Worm (Caenorhabditis elegans) whole organism, L2 larva: ENCODE measurements around the gene C35A5.5.
A peak's percentile ranks its signal among the peaks of the same experiment; 100 is the strongest.

Experiments
- C34F6.9 ChIP-seq: fragments of 150-350 bp; optimal IDR thresholded peaks from 2 replicates; lab custom pipeline; 2014; ENCODE audit warnings: missing biosample characterization, missing genetic modification characterization
- F13H6.1 ChIP-seq: sonication (generic microtip); optimal IDR thresholded peaks from 2 replicates; lab custom pipeline; 2016; ENCODE audit warnings: missing genetic modification characterization, missing compliant biosample characterization
- R02D3.7 ChIP-seq: fragments of 150-350 bp; optimal IDR thresholded peaks from 2 replicates; lab custom pipeline; 2014; ENCODE audit warnings: missing biosample characterization, missing genetic modification characterization
- Y55F3AM.14 ChIP-seq: fragments of 200-800 bp; sonication (Bioruptor generic); optimal IDR thresholded peaks from 2 replicates; lab custom pipeline; 2018; ENCODE audit warnings: mild to moderate bottlenecking, missing genetic modification characterization, missing compliant biosample characterization
- ZK546.5 ChIP-seq: sonication (generic microtip); optimal IDR thresholded peaks from 2 replicates; lab custom pipeline; 2017; ENCODE audit warnings: missing biosample characterization, missing genetic modification characterization
- alr-1 ChIP-seq: fragments of 150-350 bp; optimal IDR thresholded peaks from 2 replicates; lab custom pipeline; 2014; ENCODE audit warnings: missing biosample characterization, missing genetic modification characterization
- aly-2 ChIP-seq: fragments of 150-350 bp; optimal IDR thresholded peaks from 2 replicates; lab custom pipeline; 2014; ENCODE audit warnings: missing biosample characterization, missing genetic modification characterization
- ama-1 ChIP-seq: fragments of 150-350 bp; optimal IDR thresholded peaks from 2 replicates; lab custom pipeline; 2018; ENCODE audit warnings: inconsistent platforms
- blmp-1 ChIP-seq: sonication (generic microtip); optimal IDR thresholded peaks from 2 replicates; lab custom pipeline; 2017; ENCODE audit warnings: missing genetic modification characterization, mild to moderate bottlenecking, missing compliant biosample characterization, antibody characterized with exemption, moderate library complexity; ENCODE audit not compliant: insufficient read depth
- ceh-82 ChIP-seq: fragments of 150-350 bp; optimal IDR thresholded peaks from 2 replicates; lab custom pipeline; 2014; ENCODE audit warnings: missing biosample characterization, missing genetic modification characterization
- crh-2 ChIP-seq: sonication (generic microtip); optimal IDR thresholded peaks from 2 replicates; lab custom pipeline; 2017; ENCODE audit warnings: missing biosample characterization, missing genetic modification characterization
- egl-27 ChIP-seq: sonication (generic microtip); optimal IDR thresholded peaks from 3 replicates; lab custom pipeline; 2017; ENCODE audit warnings: missing biosample characterization, missing genetic modification reagents, missing genetic modification characterization
- elt-1 ChIP-seq: fragments of 150-350 bp; optimal IDR thresholded peaks from 2 replicates; lab custom pipeline; 2014; ENCODE audit warnings: missing biosample characterization, missing genetic modification characterization
- elt-3 ChIP-seq: sonication (generic microtip); optimal IDR thresholded peaks from 2 replicates; lab custom pipeline; 2017; ENCODE audit warnings: missing biosample characterization, missing genetic modification characterization
- fos-1 ChIP-seq: fragments of 150-350 bp; optimal IDR thresholded peaks from 2 replicates; lab custom pipeline; 2014; ENCODE audit warnings: missing biosample characterization, missing genetic modification characterization
- gmeb-1 ChIP-seq: fragments of 150-350 bp; optimal IDR thresholded peaks from 2 replicates; lab custom pipeline; 2014; ENCODE audit warnings: missing biosample characterization, missing genetic modification characterization
- lin-11 ChIP-seq: fragments of 150-350 bp; sonication (generic microtip); optimal IDR thresholded peaks from 2 replicates; lab custom pipeline; 2014; ENCODE audit warnings: missing biosample characterization, missing genetic modification characterization, inconsistent platforms, mixed read lengths
- lin-13 ChIP-seq: fragments of 150-350 bp; optimal IDR thresholded peaks from 2 replicates; lab custom pipeline; 2014; ENCODE audit warnings: missing biosample characterization, missing genetic modification reagents, missing genetic modification characterization
- lin-39 ChIP-seq: fragments of 150-350 bp; optimal IDR thresholded peaks from 2 replicates; lab custom pipeline; 2014; ENCODE audit warnings: missing biosample characterization, missing genetic modification reagents, missing genetic modification characterization
- lsy-2 ChIP-seq, 2 experiments: fragments of 150-350 bp in 1 of 2; sonication (generic microtip) in 1 of 2; optimal IDR thresholded peaks; 2 replicates each; lab custom pipeline; 2014 to 2017; ENCODE audit warnings: missing biosample characterization in 2 of 2, missing genetic modification characterization in 2 of 2
- mab-5 ChIP-seq: fragments of 150-350 bp; optimal IDR thresholded peaks from 2 replicates; lab custom pipeline; 2014; ENCODE audit warnings: missing biosample characterization, missing genetic modification characterization
- mbf-1 ChIP-seq: sonication (generic microtip); optimal IDR thresholded peaks from 2 replicates; lab custom pipeline; 2017; ENCODE audit warnings: missing biosample characterization, missing genetic modification characterization
- mdl-1 ChIP-seq, 2 experiments: fragments of 150-350 bp in 1 of 2; sonication (generic microtip) in 1 of 2; optimal IDR thresholded peaks; 2 replicates each; lab custom pipeline; 2017; ENCODE audit warnings: missing biosample characterization in 2 of 2, missing genetic modification characterization in 2 of 2
- nhr-10 ChIP-seq: sonication (generic microtip); optimal IDR thresholded peaks from 2 replicates; lab custom pipeline; 2017; ENCODE audit warnings: missing biosample characterization, missing genetic modification characterization
- nhr-11 ChIP-seq: fragments of 150-350 bp; optimal IDR thresholded peaks from 2 replicates; lab custom pipeline; 2014; ENCODE audit warnings: missing biosample characterization, missing genetic modification characterization
- nhr-12 ChIP-seq: fragments of 150-350 bp; optimal IDR thresholded peaks from 2 replicates; lab custom pipeline; 2014; ENCODE audit warnings: missing biosample characterization, missing genetic modification characterization
- nhr-129 ChIP-seq: fragments of 150-350 bp; optimal IDR thresholded peaks from 2 replicates; lab custom pipeline; 2014; ENCODE audit warnings: missing biosample characterization, missing genetic modification characterization
- nhr-21 ChIP-seq: fragments of 150-350 bp; optimal IDR thresholded peaks from 2 replicates; lab custom pipeline; 2014; ENCODE audit warnings: missing biosample characterization, missing genetic modification characterization
- nhr-23 ChIP-seq: fragments of 150-350 bp; optimal IDR thresholded peaks from 2 replicates; lab custom pipeline; 2014; ENCODE audit warnings: missing biosample characterization, missing genetic modification reagents, missing genetic modification characterization
- nhr-237 ChIP-seq: fragments of 150-350 bp; optimal IDR thresholded peaks from 2 replicates; lab custom pipeline; 2014; ENCODE audit warnings: missing biosample characterization, missing genetic modification characterization
- nhr-25 ChIP-seq: fragments of 150-350 bp; sonication (generic microtip); optimal IDR thresholded peaks from 3 replicates; lab custom pipeline; 2014; ENCODE audit warnings: missing biosample characterization, missing genetic modification characterization
- nhr-6 ChIP-seq: fragments of 150-350 bp; optimal IDR thresholded peaks from 2 replicates; lab custom pipeline; 2014; ENCODE audit warnings: missing biosample characterization, missing genetic modification characterization
- nhr-77 ChIP-seq: fragments of 150-350 bp; optimal IDR thresholded peaks from 2 replicates; lab custom pipeline; 2014; ENCODE audit warnings: missing biosample characterization, missing genetic modification characterization
- peb-1 ChIP-seq: fragments of 150-350 bp; optimal IDR thresholded peaks from 2 replicates; lab custom pipeline; 2014; ENCODE audit warnings: missing biosample characterization, missing genetic modification characterization
- sem-4 ChIP-seq: fragments of 150-350 bp; optimal IDR thresholded peaks from 2 replicates; lab custom pipeline; 2014; ENCODE audit warnings: missing biosample characterization, missing genetic modification reagents, missing genetic modification characterization
- skn-1 ChIP-seq: sonication (generic microtip); optimal IDR thresholded peaks from 2 replicates; lab custom pipeline; 2017; ENCODE audit warnings: missing biosample characterization, missing genetic modification characterization
- sma-3 ChIP-seq: sonication (generic microtip); optimal IDR thresholded peaks from 2 replicates; lab custom pipeline; 2016; ENCODE audit warnings: missing genetic modification reagents, missing genetic modification characterization, missing compliant biosample characterization
- sma-9 ChIP-seq, 2 experiments: fragments of 150-350 bp in 1 of 2; sonication (generic microtip) in 1 of 2; optimal IDR thresholded peaks; 2 replicates each; lab custom pipeline; 2014 to 2016; ENCODE audit warnings: missing genetic modification characterization in 2 of 2, mild to moderate bottlenecking in 1 of 2, missing biosample characterization in 1 of 2, missing compliant biosample characterization in 1 of 2, missing genetic modification reagents in 1 of 2, moderate library complexity in 1 of 2
- snpc-4 ChIP-seq: fragments of 150-350 bp; optimal IDR thresholded peaks from 2 replicates; lab custom pipeline; 2014; ENCODE audit warnings: missing biosample characterization, missing genetic modification characterization
- unc-39 ChIP-seq: fragments of 150-350 bp; optimal IDR thresholded peaks from 2 replicates; lab custom pipeline; 2014; ENCODE audit warnings: missing biosample characterization, missing genetic modification characterization
- unc-55 ChIP-seq: fragments of 150-350 bp; sonication (generic microtip); optimal IDR thresholded peaks from 3 replicates; lab custom pipeline; 2014; ENCODE audit warnings: missing biosample characterization, missing genetic modification reagents, missing genetic modification characterization
- unc-62 ChIP-seq: fragments of 150-350 bp; optimal IDR thresholded peaks from 2 replicates; lab custom pipeline; 2014; ENCODE audit warnings: missing biosample characterization, missing genetic modification reagents, missing genetic modification characterization
- zag-1 ChIP-seq: fragments of 150-350 bp; optimal IDR thresholded peaks from 2 replicates; lab custom pipeline; 2014; ENCODE audit warnings: missing biosample characterization, missing genetic modification characterization
- ztf-1 ChIP-seq: fragments of 200-800 bp; sonication (Bioruptor generic); conservative IDR thresholded peaks from 2 replicates; pipeline ENCODE4 v1.3.6; 2022; ENCODE audit warnings: missing genetic modification characterization, missing compliant biosample characterization
- ztf-11 ChIP-seq: sonication (generic microtip); optimal IDR thresholded peaks from 2 replicates; lab custom pipeline; 2017; ENCODE audit warnings: missing biosample characterization, missing genetic modification characterization
- ztf-4 ChIP-seq: fragments of 150-350 bp; optimal IDR thresholded peaks from 2 replicates; lab custom pipeline; 2014; ENCODE audit warnings: missing biosample characterization, missing genetic modification characterization

Gene C35A5.5

ce11 chrV:10536095-10536691 lies 30.5 kb downstream of the C35A5.5 start, which contains the start of gene ppm-1.A:
Gene ppm-1.A (minus strand): TSS chrV:10536388.
- TF ChIP-seq sma-9 (GFP tag; optimal IDR thresholded peaks at IDR 0.05; lab: Kevin White, UChicago) = peak; percentile 1
- TF ChIP-seq sma-9 (tag; optimal IDR thresholded peaks at IDR 0.05; lab: Kevin White, UChicago) = no peak
- TF ChIP-seq snpc-4 (tag; lab: Kevin White, UChicago) = no peak
- no peak for TF ChIP-seq Y55F3AM.14 (GFP tag; lab: Kevin White, UChicago)
- TF ChIP-seq lin-39 (tag; lab: Kevin White, UChicago) = no peak
- TF ChIP-seq elt-3 (tag; lab: Kevin White, UChicago) = no peak
- peak; percentile 0 for TF ChIP-seq fos-1 (tag; lab: Kevin White, UChicago)
- no peak for TF ChIP-seq mab-5 (tag; lab: Kevin White, UChicago)
- no peak for TF ChIP-seq nhr-77 (tag; lab: Kevin White, UChicago)
- no peak for TF ChIP-seq mbf-1 (tag; lab: Kevin White, UChicago)
- TF ChIP-seq skn-1 (tag; lab: Kevin White, UChicago) = no peak
- TF ChIP-seq nhr-129 (tag; lab: Kevin White, UChicago) = peak; percentile 46
- peak; percentile 1 for TF ChIP-seq sma-3 (GFP tag; lab: Kevin White, UChicago)
- no peak for TF ChIP-seq unc-39 (tag; lab: Kevin White, UChicago)
- TF ChIP-seq nhr-10 (tag; lab: Kevin White, UChicago) = no peak
- peak; percentile 33 for TF ChIP-seq blmp-1
- TF ChIP-seq unc-55 = no peak
- no peak for TF ChIP-seq aly-2 (tag; lab: Kevin White, UChicago)
- no peak for TF ChIP-seq alr-1 (tag; lab: Kevin White, UChicago)
- no peak for TF ChIP-seq zag-1 (tag; lab: Kevin White, UChicago)
- peak; percentile 39 for TF ChIP-seq nhr-25 (tag; lab: Kevin White, UChicago)
- no peak for TF ChIP-seq nhr-12 (tag; lab: Kevin White, UChicago)
- peak; percentile 52 for TF ChIP-seq gmeb-1 (tag; lab: Kevin White, UChicago)
- TF ChIP-seq mdl-1 (tag; optimal IDR thresholded peaks at IDR 0.05; lab: Kevin White, UChicago) = no peak
- no peak for TF ChIP-seq nhr-6 (tag; lab: Kevin White, UChicago)
- no peak for TF ChIP-seq ZK546.5 (tag; lab: Kevin White, UChicago)
- TF ChIP-seq elt-1 (tag; lab: Kevin White, UChicago) = no peak
- no peak for TF ChIP-seq nhr-21 (tag; lab: Kevin White, UChicago)
- no peak for TF ChIP-seq ztf-1 (GFP tag; lab: Robert Waterston, UW)
- TF ChIP-seq F13H6.1 (tag; lab: Kevin White, UChicago) = no peak
- TF ChIP-seq ama-1 (lab: Kevin White, UChicago) = peak; percentile 14
- no peak for TF ChIP-seq lin-13 (GFP tag; lab: Kevin White, UChicago)
- no peak for TF ChIP-seq peb-1
- TF ChIP-seq R02D3.7 = no peak
- TF ChIP-seq lin-11 = peak; percentile 10
- no peak for TF ChIP-seq nhr-11
- no peak for TF ChIP-seq ceh-82 (tag; lab: Kevin White, UChicago)
- TF ChIP-seq ztf-11 (tag; lab: Kevin White, UChicago) = no peak
- peak in 1 of 2 experiments; percentile 1 for TF ChIP-seq lsy-2 (tag; optimal IDR thresholded peaks at IDR 0.05; lab: Kevin White, UChicago)
- peak; percentile 42 for TF ChIP-seq crh-2 (tag; lab: Kevin White, UChicago)
- no peak for TF ChIP-seq sem-4 (tag; lab: Kevin White, UChicago)
- no peak for TF ChIP-seq unc-62 (GFP tag; lab: Kevin White, UChicago)
- no peak for TF ChIP-seq egl-27 (tag; lab: Kevin White, UChicago)
- TF ChIP-seq C34F6.9 (tag; lab: Kevin White, UChicago) = no peak

ce11 chrV:10536808-10537207 lies 31.2 kb downstream of the C35A5.5 start:
- TF ChIP-seq zag-1 (tag; lab: Kevin White, UChicago) (peak; percentile 64), sma-3 (GFP tag; lab: Kevin White, UChicago) (peak; percentile 87), blmp-1 (peak; percentile 52), sem-4 (tag; lab: Kevin White, UChicago) (peak; percentile 95), Y55F3AM.14 (GFP tag; lab: Kevin White, UChicago) (peak; percentile 86), skn-1 (tag; lab: Kevin White, UChicago) (no peak), ztf-4 (tag; lab: Kevin White, UChicago) (peak; percentile 69), lin-39 (tag; lab: Kevin White, UChicago) (peak; percentile 2), ztf-11 (tag; lab: Kevin White, UChicago) (no peak), nhr-12 (tag; lab: Kevin White, UChicago) (peak; percentile 19), crh-2 (tag; lab: Kevin White, UChicago) (peak; percentile 96), nhr-10 (tag; lab: Kevin White, UChicago) (peak; percentile 31), gmeb-1 (tag; lab: Kevin White, UChicago) (peak; percentile 96), nhr-129 (tag; lab: Kevin White, UChicago) (peak; percentile 97), lin-13 (GFP tag; lab: Kevin White, UChicago) (peak; percentile 93), snpc-4 (tag; lab: Kevin White, UChicago) (peak; percentile 85), elt-3 (tag; lab: Kevin White, UChicago) (no peak), C34F6.9 (tag; lab: Kevin White, UChicago) (peak; percentile 98), sma-9 (GFP tag; optimal IDR thresholded peaks at IDR 0.05; lab: Kevin White, UChicago) (peak; percentile 95), sma-9 (tag; optimal IDR thresholded peaks at IDR 0.05; lab: Kevin White, UChicago) (no peak), lsy-2 (tag; optimal IDR thresholded peaks at IDR 0.05; lab: Kevin White, UChicago) (peak; percentile 86 to 95), unc-39 (tag; lab: Kevin White, UChicago) (no peak), ama-1 (lab: Kevin White, UChicago) (peak; percentile 74), nhr-23 (no peak), egl-27 (tag; lab: Kevin White, UChicago) (peak; percentile 87), peb-1 (no peak), unc-62 (GFP tag; lab: Kevin White, UChicago) (peak; percentile 32), nhr-237 (tag; lab: Kevin White, UChicago) (no peak), ztf-1 (GFP tag; lab: Robert Waterston, UW) (no peak), nhr-11 (no peak), nhr-6 (tag; lab: Kevin White, UChicago) (peak; percentile 93), nhr-25 (tag; lab: Kevin White, UChicago) (peak; percentile 93), elt-1 (tag; lab: Kevin White, UChicago) (no peak)
